Fruit fly (Drosophila melanogaster): ENCODE results near the gene CG43965.

The CG43965 gene

DNA sequence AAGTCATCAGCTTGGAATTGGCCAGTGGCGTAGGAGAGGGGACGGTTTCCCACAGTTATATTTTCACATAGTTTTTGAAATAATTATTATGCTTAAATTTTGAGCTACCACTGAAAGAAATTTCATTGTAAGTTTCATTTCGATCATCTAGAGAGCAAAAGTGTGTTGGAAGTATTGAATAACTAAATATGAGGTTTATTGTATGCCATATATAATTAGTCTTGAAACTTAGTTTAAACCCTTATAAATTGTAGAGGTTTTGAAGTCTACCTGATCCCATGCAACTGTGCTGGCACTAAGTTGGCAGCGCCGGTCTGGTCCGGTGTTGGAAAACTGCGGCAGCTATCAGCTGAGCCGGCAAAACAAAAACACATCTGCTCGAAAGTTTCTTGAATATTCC is 4.4 kb downstream of the CG43965 start, which contains the start of the genes CG32022 and CG6511 (continued):
- TF ChIP-seq Nf-YA (GFP tag; IDR thresholded peaks at IDR 0.05): peak; percentile 82
- no peak for TF ChIP-seq cg (GFP tag; optimal IDR thresholded peaks at IDR 0.05)
- TF ChIP-seq MESR4 (GFP tag; optimal IDR thresholded peaks at IDR 0.05): peak; percentile 38
- TF ChIP-seq btn (GFP tag; optimal IDR thresholded peaks at IDR 0.05): peak; percentile 70
- TF ChIP-seq CG10654 (GFP tag; optimal IDR thresholded peaks at IDR 0.05): peak; percentile 97
- peak; percentile 94 for TF ChIP-seq tap (tag; optimal IDR thresholded peaks at IDR 0.05)
- peak in 1 of 2 experiments; percentile 44 for TF ChIP-seq eve (GFP tag; optimal IDR thresholded peaks at IDR 0.05)
- TF ChIP-seq CG6254 (GFP tag; optimal IDR thresholded peaks at IDR 0.05): peak; percentile 82
- peak; percentile 78 for TF ChIP-seq wek (GFP tag; optimal IDR thresholded peaks at IDR 0.05)
- peak; percentile 91 for TF ChIP-seq CG11560 (tag; IDR thresholded peaks at IDR 0.05)
- no peak for TF ChIP-seq usp (GFP tag; optimal IDR thresholded peaks at IDR 0.05)
- TF ChIP-seq CG6791 (GFP tag; IDR thresholded peaks at IDR 0.05; ENCODE audit: partially characterized antibody): no peak
- TF ChIP-seq Hand (GFP tag; optimal IDR thresholded peaks at IDR 0.05): peak; percentile 91
- peak; percentile 94 for TF ChIP-seq ttk (GFP tag; IDR thresholded peaks at IDR 0.05)
- peak; percentile 95 for TF ChIP-seq CG12104 (GFP tag; optimal IDR thresholded peaks at IDR 0.05)
- TF ChIP-seq CG7987 (GFP tag; optimal IDR thresholded peaks at IDR 0.05): peak; percentile 88
- TF ChIP-seq sim (GFP tag; IDR thresholded peaks at IDR 0.05): no peak
- no peak for TF ChIP-seq prd (optimal IDR thresholded peaks at IDR 0.05)
- TF ChIP-seq prd (GFP tag; IDR thresholded peaks at IDR 0.05): peak; percentile 98
- TF ChIP-seq CG12744 (GFP tag; optimal IDR thresholded peaks at IDR 0.05): peak; percentile 96
- TF ChIP-seq grau (tag; optimal IDR thresholded peaks at IDR 0.05): peak; percentile 97
- TF ChIP-seq Sry-δ (GFP tag; optimal IDR thresholded peaks at IDR 0.05): peak; percentile 73
- peak; percentile 95 for TF ChIP-seq CG14014 (GFP tag; IDR thresholded peaks at IDR 0.05)
- no peak for TF ChIP-seq Vsx1 (GFP tag; optimal IDR thresholded peaks at IDR 0.05)
- TF ChIP-seq CG6175 (GFP tag; IDR thresholded peaks at IDR 0.05): peak; percentile 94
- TF ChIP-seq h (optimal IDR thresholded peaks at IDR 0.05): no peak
- peak; percentile 93 for TF ChIP-seq gsb-n (tag; optimal IDR thresholded peaks at IDR 0.05)
- TF ChIP-seq CG9876 (GFP tag; optimal IDR thresholded peaks at IDR 0.05): peak; percentile 96
- TF ChIP-seq D (optimal IDR thresholded peaks at IDR 0.05): no peak
- TF ChIP-seq D (GFP tag; optimal IDR thresholded peaks at IDR 0.05): peak; percentile 94
- TF ChIP-seq CG11695 (GFP tag; IDR thresholded peaks at IDR 0.05): peak; percentile 92
- TF ChIP-seq E2f2 (GFP tag; IDR thresholded peaks at IDR 0.05): peak; percentile 78
- TF ChIP-seq CG1233 (GFP tag; optimal IDR thresholded peaks at IDR 0.05): peak; percentile 96
- peak; percentile 97 for TF ChIP-seq Dbx (GFP tag; IDR thresholded peaks at IDR 0.05)
- peak; percentile 95 for TF ChIP-seq CG4854 (GFP tag; optimal IDR thresholded peaks at IDR 0.05)
- TF ChIP-seq CG11723 (GFP tag; optimal IDR thresholded peaks at IDR 0.05): peak; percentile 95
- TF ChIP-seq CG18619 (GFP tag; optimal IDR thresholded peaks at IDR 0.05): peak; percentile 97
- TF ChIP-seq Deaf1 (tag; optimal IDR thresholded peaks at IDR 0.05): no peak
- TF ChIP-seq CG17802 (tag; optimal IDR thresholded peaks at IDR 0.05): peak; percentile 85
- TF ChIP-seq Atf6 (GFP tag; IDR thresholded peaks at IDR 0.05): peak; percentile 95
- peak; percentile 97; the same call in 2 of the 3 replicates for TF ChIP-seq CG11093 (GFP tag; IDR thresholded peaks at IDR 0.05)
- TF ChIP-seq jumu (GFP tag; optimal IDR thresholded peaks at IDR 0.05): peak; percentile 97
- TF ChIP-seq yki (optimal IDR thresholded peaks at IDR 0.05): no peak
- peak; percentile 94 for TF ChIP-seq CG12299 (tag; optimal IDR thresholded peaks at IDR 0.05)
- peak; percentile 94 for TF ChIP-seq so (GFP tag; IDR thresholded peaks at IDR 0.05)
- peak; percentile 98 for TF ChIP-seq fu2 (GFP tag; optimal IDR thresholded peaks at IDR 0.05)
- TF ChIP-seq tup (GFP tag; optimal IDR thresholded peaks at IDR 0.05): peak; percentile 88
- peak; percentile 96 for TF ChIP-seq CG4617 (GFP tag; optimal IDR thresholded peaks at IDR 0.05; ENCODE audit: borderline replicate concordance)
- peak; percentile 97 for TF ChIP-seq Camta (GFP tag; optimal IDR thresholded peaks at IDR 0.05)
- TF ChIP-seq slp2 (GFP tag; optimal IDR thresholded peaks at IDR 0.05): peak; percentile 97
- no peak for TF ChIP-seq CG14860 (GFP tag; IDR thresholded peaks at IDR 0.05; ENCODE audit: partially characterized antibody)
- peak; percentile 83 for TF ChIP-seq CG3995 (GFP tag; optimal IDR thresholded peaks at IDR 0.05)
- TF ChIP-seq CG34422 (GFP tag; IDR thresholded peaks at IDR 0.05): peak; percentile 97
